Fruit fly (Drosophila melanogaster) whole organism, pupa: ENCODE results near the gene UQCR-C2.

Experiments
- CG17806 ChIP-seq: fragments of 200-800 bp; sonication (Bioruptor generic); optimal IDR thresholded peaks from 2 replicates; lab custom pipeline; 2018; ENCODE audit warnings: missing biosample characterization, mild to moderate bottlenecking, missing genetic modification characterization, moderate library complexity
- CG32121 ChIP-seq: fragments of 200-800 bp; sonication (Bioruptor generic); IDR thresholded peaks from 2 replicates; pipeline ENCODE4 v1.3.6; 2022; ENCODE audit warnings: missing biosample characterization, missing genetic modification characterization
- CG9948 ChIP-seq: fragments of 200-800 bp; sonication (Bioruptor generic); optimal IDR thresholded peaks from 2 replicates; lab custom pipeline; 2018; ENCODE audit warnings: missing biosample characterization, mild to moderate bottlenecking, missing genetic modification characterization, moderate library complexity
- Pif1B ChIP-seq: fragments of 200-800 bp; sonication (Bioruptor generic); optimal IDR thresholded peaks from 3 replicates; lab custom pipeline; 2016; ENCODE audit warnings: missing biosample characterization, missing genetic modification characterization

- TF ChIP-seq CG17806 (no peak), Pif1B (GFP tag; lab: Kevin White, UChicago) (no peak), CG32121 (no peak), CG9948 (tag; lab: Kevin White, UChicago) (no peak)
Measured at dm6 chr3L:16584074-16584578, at the start of gene UQCR-C2.
